Worm (Caenorhabditis elegans) whole organism, late embryonic: ENCODE results near the gene srz-11.

ENCODE experiments used
- C38D4.7 ChIP-seq: fragments of 200-800 bp; sonication (Bioruptor generic); optimal IDR thresholded peaks from 2 replicates; lab custom pipeline; 2018; ENCODE audit warnings: mild to moderate bottlenecking, missing genetic modification characterization, moderate library complexity, missing compliant biosample characterization
- F13H6.1 ChIP-seq: sonication (generic microtip); optimal IDR thresholded peaks from 2 replicates; lab custom pipeline; 2016; ENCODE audit warnings: missing genetic modification characterization, missing compliant biosample characterization
- K02D7.2 ChIP-seq: sonication (generic microtip); optimal IDR thresholded peaks from 2 replicates; lab custom pipeline; 2017; ENCODE audit warnings: mild to moderate bottlenecking, missing genetic modification characterization, missing compliant biosample characterization
- K09A11.1 ChIP-seq: sonication (generic microtip); optimal IDR thresholded peaks from 2 replicates; lab custom pipeline; 2017; ENCODE audit warnings: antibody characterized with exemption, mild to moderate bottlenecking, missing genetic modification characterization, missing compliant biosample characterization; ENCODE audit not compliant: insufficient read depth
- Y22D7AL.16 ChIP-seq: sonication (generic microtip); optimal IDR thresholded peaks from 2 replicates; lab custom pipeline; 2016; ENCODE audit warnings: missing genetic modification characterization, missing compliant biosample characterization
- ama-1 ChIP-seq: fragments of 150-350 bp; optimal IDR thresholded peaks from 2 replicates; lab custom pipeline; 2014
- ceh-19 ChIP-seq: fragments of 200-800 bp; sonication (Bioruptor generic); optimal IDR thresholded peaks from 2 replicates; lab custom pipeline; 2018; ENCODE audit warnings: mild to moderate bottlenecking, missing genetic modification characterization, missing compliant biosample characterization
- ceh-24 ChIP-seq: sonication (generic microtip); optimal IDR thresholded peaks from 2 replicates; lab custom pipeline; 2016; ENCODE audit warnings: mild to moderate bottlenecking, missing genetic modification characterization, missing compliant biosample characterization
- ceh-34 ChIP-seq: sonication (generic microtip); optimal IDR thresholded peaks from 2 replicates; lab custom pipeline; 2016; ENCODE audit warnings: mild to moderate bottlenecking, missing genetic modification characterization, missing compliant biosample characterization
- ceh-45 ChIP-seq: fragments of 200-800 bp; sonication (Bioruptor generic); IDR thresholded peaks from 2 replicates; pipeline ENCODE4 v1.3.6; 2022; ENCODE audit warnings: missing genetic modification reagents, missing genetic modification characterization, missing compliant biosample characterization
- ceh-6 ChIP-seq: fragments of 200-800 bp; sonication (Bioruptor generic); optimal IDR thresholded peaks from 2 replicates; lab custom pipeline; 2018; ENCODE audit warnings: mild to moderate bottlenecking, missing genetic modification characterization, missing compliant biosample characterization
- ceh-9 ChIP-seq: sonication (generic microtip); optimal IDR thresholded peaks from 2 replicates; lab custom pipeline; 2016; ENCODE audit warnings: mild to moderate bottlenecking, missing genetic modification characterization, inconsistent platforms, missing compliant biosample characterization
- dve-1 ChIP-seq: sonication (generic microtip); optimal IDR thresholded peaks from 2 replicates; lab custom pipeline; 2017; ENCODE audit warnings: antibody characterized with exemption, mild to moderate bottlenecking, missing genetic modification characterization, missing compliant biosample characterization
- ets-4 ChIP-seq: sonication (generic microtip); optimal IDR thresholded peaks from 2 replicates; lab custom pipeline; 2016; ENCODE audit warnings: missing genetic modification characterization, missing compliant biosample characterization
- eyg-1 ChIP-seq: sonication (generic microtip); optimal IDR thresholded peaks from 2 replicates; lab custom pipeline; 2016; ENCODE audit warnings: missing genotype, missing genetic modification characterization, missing compliant biosample characterization
- fkh-6 ChIP-seq: sonication (generic microtip); optimal IDR thresholded peaks from 2 replicates; lab custom pipeline; 2016; ENCODE audit warnings: missing genetic modification characterization, missing compliant biosample characterization
- gmeb-2 ChIP-seq: sonication (generic microtip); optimal IDR thresholded peaks from 2 replicates; lab custom pipeline; 2016; ENCODE audit warnings: missing genetic modification characterization, inconsistent platforms, missing compliant biosample characterization
- hlh-13 ChIP-seq: fragments of 200-800 bp; sonication (Bioruptor generic); optimal IDR thresholded peaks from 2 replicates; lab custom pipeline; 2018; ENCODE audit warnings: mild to moderate bottlenecking, missing genetic modification characterization, missing compliant biosample characterization
- hlh-30 ChIP-seq: sonication (generic microtip); optimal IDR thresholded peaks from 2 replicates; lab custom pipeline; 2017; ENCODE audit warnings: antibody characterized with exemption, missing genetic modification characterization, missing compliant biosample characterization; ENCODE audit not compliant: insufficient read depth
- hlh-6 ChIP-seq: sonication (generic microtip); optimal IDR thresholded peaks from 2 replicates; lab custom pipeline; 2016; ENCODE audit warnings: missing genotype, missing genetic modification characterization, missing compliant biosample characterization
- hlh-8 ChIP-seq: sonication (generic microtip); optimal IDR thresholded peaks from 2 replicates; lab custom pipeline; 2016; ENCODE audit warnings: missing genotype, missing genetic modification characterization, missing compliant biosample characterization
- lim-6 ChIP-seq: sonication (generic microtip); optimal IDR thresholded peaks from 2 replicates; lab custom pipeline; 2016; ENCODE audit warnings: missing genetic modification characterization, missing compliant biosample characterization
- madf-2 ChIP-seq: sonication (generic microtip); optimal IDR thresholded peaks from 2 replicates; lab custom pipeline; 2017; ENCODE audit warnings: missing genetic modification characterization, missing compliant biosample characterization
- mec-3 ChIP-seq: sonication (generic microtip); optimal IDR thresholded peaks from 2 replicates; lab custom pipeline; 2016; ENCODE audit warnings: borderline replicate concordance, missing genetic modification characterization, missing compliant biosample characterization
- nfya-1 ChIP-seq: sonication (generic microtip); optimal IDR thresholded peaks from 2 replicates; lab custom pipeline; 2017; ENCODE audit warnings: missing genetic modification characterization, mild to moderate bottlenecking, missing compliant biosample characterization, antibody characterized with exemption, moderate library complexity
- nhr-11 ChIP-seq: fragments of 150-350 bp; optimal IDR thresholded peaks from 2 replicates; lab custom pipeline; 2014; ENCODE audit warnings: missing biosample characterization, missing genetic modification characterization
- pat-9 ChIP-seq: fragments of 200-800 bp; sonication (Bioruptor generic); optimal IDR thresholded peaks from 2 replicates; lab custom pipeline; 2018; ENCODE audit warnings: mild to moderate bottlenecking, missing genetic modification characterization, moderate library complexity, missing compliant biosample characterization
- pax-1 ChIP-seq: fragments of 150-350 bp; optimal IDR thresholded peaks from 2 replicates; lab custom pipeline; 2014; ENCODE audit warnings: missing biosample characterization, missing genetic modification characterization
- pha-2 ChIP-seq: sonication (generic microtip); optimal IDR thresholded peaks from 2 replicates; lab custom pipeline; 2017; ENCODE audit warnings: mild to moderate bottlenecking, missing genetic modification characterization, missing compliant biosample characterization
- pha-4 ChIP-seq: fragments of 150-350 bp; optimal IDR thresholded peaks from 2 replicates; lab custom pipeline; 2018; ENCODE audit warnings: missing biosample characterization, missing genetic modification reagents, missing genetic modification characterization
- pqm-1 ChIP-seq: sonication (generic microtip); optimal IDR thresholded peaks from 2 replicates; lab custom pipeline; 2016; ENCODE audit warnings: missing genetic modification characterization, missing compliant biosample characterization
- pros-1 ChIP-seq: fragments of 150-350 bp; optimal IDR thresholded peaks from 2 replicates; lab custom pipeline; 2014; ENCODE audit warnings: missing biosample characterization, missing genetic modification reagents, missing genetic modification characterization
- rnt-1 ChIP-seq: sonication (generic microtip); optimal IDR thresholded peaks from 2 replicates; lab custom pipeline; 2016; ENCODE audit warnings: missing genetic modification characterization, missing compliant biosample characterization
- sox-2 ChIP-seq: fragments of 200-800 bp; sonication (Bioruptor generic); IDR thresholded peaks from 2 replicates; pipeline ENCODE4 v1.3.6; 2022; ENCODE audit warnings: missing genetic modification reagents, missing genetic modification characterization, missing compliant biosample characterization
- sox-4 ChIP-seq: sonication (generic microtip); optimal IDR thresholded peaks from 2 replicates; lab custom pipeline; 2017; ENCODE audit warnings: mild to moderate bottlenecking, missing genetic modification characterization, inconsistent platforms, missing compliant biosample characterization
- syd-9 ChIP-seq: sonication (generic microtip); optimal IDR thresholded peaks from 2 replicates; lab custom pipeline; 2016; ENCODE audit warnings: mild to moderate bottlenecking, missing genetic modification characterization, moderate library complexity, missing compliant biosample characterization
- ttx-3 ChIP-seq: sonication (generic microtip); optimal IDR thresholded peaks from 2 replicates; lab custom pipeline; 2016; ENCODE audit warnings: missing genetic modification reagents, missing genetic modification characterization, missing compliant biosample characterization
- unc-3 ChIP-seq, 2 experiments: fragments of 200-800 bp in 1 of 2; sonication (Bioruptor generic) in 1 of 2; sonication (generic microtip) in 1 of 2; conservative IDR thresholded peaks in 1 of 2; optimal IDR thresholded peaks in 1 of 2; 2 replicates each; pipeline versions ENCODE4 v1.3.6 to Lab custom; 2016 to 2022; ENCODE audit warnings: missing compliant biosample characterization in 2 of 2, missing genetic modification characterization in 2 of 2, missing genetic modification reagents in 1 of 2
- unc-42 ChIP-seq: sonication (generic microtip); optimal IDR thresholded peaks from 2 replicates; lab custom pipeline; 2016; ENCODE audit warnings: missing genotype, missing genetic modification characterization, missing compliant biosample characterization
- unc-55 ChIP-seq: sonication (generic microtip); optimal IDR thresholded peaks from 2 replicates; lab custom pipeline; 2017; ENCODE audit warnings: missing biosample characterization, missing genetic modification reagents, missing genetic modification characterization
- unc-86 ChIP-seq: sonication (generic microtip); optimal IDR thresholded peaks from 2 replicates; lab custom pipeline; 2016; ENCODE audit warnings: missing genetic modification characterization, missing compliant biosample characterization
- zip-5 ChIP-seq: sonication (generic microtip); optimal IDR thresholded peaks from 2 replicates; lab custom pipeline; 2016; ENCODE audit warnings: missing genetic modification characterization, missing compliant biosample characterization
- ztf-16 ChIP-seq: sonication (generic microtip); optimal IDR thresholded peaks from 2 replicates; lab custom pipeline; 2017; ENCODE audit warnings: missing genetic modification characterization, missing compliant biosample characterization

srz-11 gene

ce11 chrV:15190903-15191302, 28.0 kb downstream of the srz-11 start, which contains the start of gene Y75B12B.11 (continued):
- TF ChIP-seq K02D7.2 (tag; lab: Kevin White, UChicago) (peak; percentile 85), pha-2 (tag; lab: Kevin White, UChicago) (peak; percentile 90), zip-5 (tag; lab: Kevin White, UChicago) (peak; percentile 50), ets-4 (tag; lab: Kevin White, UChicago) (peak; percentile 69), hlh-6 (tag; lab: Kevin White, UChicago) (peak; percentile 92), K09A11.1 (tag; lab: Kevin White, UChicago) (peak; percentile 77), fkh-6 (tag; lab: Kevin White, UChicago) (peak; percentile 86), lim-6 (peak; percentile 46), mec-3 (tag; lab: Kevin White, UChicago) (peak; percentile 26), pros-1 (tag; lab: Kevin White, UChicago) (peak; percentile 47), pat-9 (tag; lab: Kevin White, UChicago) (peak; percentile 88), sox-4 (peak; percentile 87), Y22D7AL.16 (tag; lab: Kevin White, UChicago) (peak; percentile 77), ama-1 (lab: Kevin White, UChicago) (no peak), ceh-24 (peak; percentile 84), ceh-19 (peak; percentile 93), unc-42 (tag; lab: Kevin White, UChicago) (no peak), ttx-3 (tag; lab: Kevin White, UChicago) (peak; percentile 87), unc-3 (GFP tag; conservative IDR thresholded peaks at IDR 0.05; lab: Robert Waterston, UW) (peak; percentile 54; the same call in 1 of the 2 replicates), unc-3 (tag; optimal IDR thresholded peaks at IDR 0.05; lab: Kevin White, UChicago) (peak; percentile 71), unc-86 (peak; percentile 79), ztf-16 (tag; lab: Kevin White, UChicago) (peak; percentile 84), pha-4 (no peak), syd-9 (tag; lab: Kevin White, UChicago) (peak; percentile 91)

- TF ChIP-seq syd-9 (tag; lab: Kevin White, UChicago): no peak
- TF ChIP-seq ceh-6: no peak
- no peak for TF ChIP-seq madf-2
- TF ChIP-seq dve-1: no peak
- TF ChIP-seq ceh-34 (tag; lab: Kevin White, UChicago): no peak
- TF ChIP-seq pax-1 (tag; lab: Kevin White, UChicago): no peak
Observed at ce11 chrV:15191971-15192370, 29.1 kb downstream of the srz-11 start.

ce11 chrV:15192377-15192776, 29.5 kb downstream of the srz-11 start, which contains the start of gene plc-2:
Gene plc-2, plus strand, starts transcription at chrV:15192572.
- TF ChIP-seq hlh-13 (GFP tag; lab: Kevin White, UChicago): no peak
- TF ChIP-seq nhr-11 (tag; lab: Kevin White, UChicago): no peak
- no peak for TF ChIP-seq pax-1 (tag; lab: Kevin White, UChicago)
- no peak for TF ChIP-seq sox-2

- TF ChIP-seq Y22D7AL.16 (tag; lab: Kevin White, UChicago): no peak
- TF ChIP-seq ceh-9 (tag; lab: Kevin White, UChicago): no peak
- TF ChIP-seq eyg-1 (tag; lab: Kevin White, UChicago): no peak
- TF ChIP-seq nfya-1 (tag; lab: Kevin White, UChicago): no peak
- no peak for TF ChIP-seq unc-86
- TF ChIP-seq, all 69 proteins: peak for 0
Observed at ce11 chrV:15193909-15194308, 31.0 kb downstream of the srz-11 start, which contains the start of gene Y75B12B.13. Gene Y75B12B.13, minus strand, starts transcription at chrV:15194009.

ce11 chrV:15197955-15198354, 35.1 kb downstream of the srz-11 start, which contains the start of gene srw-1:
Gene srw-1, plus strand, starts transcription at chrV:15198255.
- TF ChIP-seq hlh-30: no peak
- no peak for TF ChIP-seq pros-1 (tag; lab: Kevin White, UChicago)
- TF ChIP-seq rnt-1: no peak
- TF ChIP-seq syd-9 (tag; lab: Kevin White, UChicago): no peak
- no peak for TF ChIP-seq gmeb-2 (tag; lab: Kevin White, UChicago)
- TF ChIP-seq hlh-8 (tag; lab: Kevin White, UChicago): no peak
- no peak for TF ChIP-seq sox-4
- no peak for TF ChIP-seq C38D4.7 (GFP tag; lab: Kevin White, UChicago)
- no peak for TF ChIP-seq eyg-1 (tag; lab: Kevin White, UChicago)
- TF ChIP-seq F13H6.1: no peak
- TF ChIP-seq pqm-1 (tag; lab: Kevin White, UChicago): no peak
- no peak for TF ChIP-seq ceh-45 (GFP tag; lab: Robert Waterston, UW)
- TF ChIP-seq unc-55 (GFP tag; lab: Kevin White, UChicago): no peak
- TF ChIP-seq ama-1 (lab: Kevin White, UChicago): no peak
